Fruit fly (Drosophila melanogaster) whole organism, embryonic: ENCODE data around the gene Scgalpha.

Source experiments
- Abd-B ChIP-seq: fragments of 200-800 bp; sonication (Bioruptor generic); optimal IDR thresholded peaks from 2 replicates; lab custom pipeline; 2018; ENCODE audit warnings: missing biosample characterization, mild to moderate bottlenecking, missing genetic modification characterization, moderate library complexity
- Ada2b ChIP-seq: fragments of 200-800 bp; sonication (Bioruptor generic); IDR thresholded peaks from 2 replicates; pipeline ENCODE4 v1.3.6; 2022; ENCODE audit warnings: missing biosample characterization, missing genetic modification characterization
- BEAF-32 ChIP-seq: fragments of 200-800 bp; sonication (Bioruptor generic); optimal IDR thresholded peaks from 3 replicates; lab custom pipeline; 2017; ENCODE audit warnings: missing biosample characterization, missing genetic modification characterization, mild to moderate bottlenecking, moderate library complexity, missing genetic modification reagents
- Blimp-1 ChIP-seq: fragments of 200-800 bp; sonication (Bioruptor generic); optimal IDR thresholded peaks from 3 replicates; lab custom pipeline; 2018; ENCODE audit warnings: missing biosample characterization, missing genetic modification characterization, mild to moderate bottlenecking, moderate library complexity, missing genetic modification reagents
- CG10267 ChIP-seq: fragments of 200-800 bp; sonication (Bioruptor generic); optimal IDR thresholded peaks from 2 replicates; lab custom pipeline; 2018; ENCODE audit warnings: missing biosample characterization, mild to moderate bottlenecking, missing genetic modification characterization, moderate library complexity
- CG10274 ChIP-seq: fragments of 200-800 bp; sonication (Bioruptor generic); optimal IDR thresholded peaks from 3 replicates; lab custom pipeline; 2017; ENCODE audit warnings: missing biosample characterization, mild to moderate bottlenecking, missing genetic modification characterization
- CG11093 ChIP-seq: fragments of 200-800 bp; sonication (Bioruptor generic); IDR thresholded peaks from 3 replicates; pipeline ENCODE4 v1.3.6; 2022; ENCODE audit warnings: missing biosample characterization, missing genetic modification characterization
- CG11696 ChIP-seq: fragments of 200-800 bp; sonication (Bioruptor generic); IDR thresholded peaks from 2 replicates; pipeline ENCODE4 v1.3.6; 2022; ENCODE audit warnings: missing biosample characterization, missing genetic modification characterization
- CG13424 ChIP-seq: fragments of 200-800 bp; sonication (Bioruptor generic); optimal IDR thresholded peaks from 2 replicates; lab custom pipeline; 2019; ENCODE audit warnings: missing biosample characterization, mild to moderate bottlenecking, missing genetic modification characterization, moderate library complexity
- CG17359 ChIP-seq: fragments of 200-800 bp; sonication (Bioruptor generic); optimal IDR thresholded peaks from 3 replicates; lab custom pipeline; 2018; ENCODE audit warnings: missing biosample characterization, mild to moderate bottlenecking, missing genetic modification characterization, moderate library complexity
- CG17361 ChIP-seq: fragments of 200-800 bp; sonication (Bioruptor generic); IDR thresholded peaks from 3 replicates; pipeline ENCODE4 v1.3.6; 2022; ENCODE audit warnings: missing biosample characterization, missing genetic modification characterization
- CG17385 ChIP-seq: fragments of 200-800 bp; sonication (Bioruptor generic); optimal IDR thresholded peaks from 3 replicates; lab custom pipeline; 2018; ENCODE audit warnings: missing biosample characterization, mild to moderate bottlenecking, missing genetic modification characterization
- CG17802 ChIP-seq: fragments of 200-800 bp; sonication (Bioruptor generic); optimal IDR thresholded peaks from 2 replicates; lab custom pipeline; 2018; ENCODE audit warnings: missing biosample characterization, mild to moderate bottlenecking, missing genetic modification characterization, moderate library complexity
- CG18011 ChIP-seq: fragments of 200-800 bp; sonication (Bioruptor generic); optimal IDR thresholded peaks from 2 replicates; lab custom pipeline; 2017; ENCODE audit warnings: missing biosample characterization, missing genetic modification characterization, mild to moderate bottlenecking, moderate library complexity, missing genotype
- CG2678 ChIP-seq: fragments of 200-800 bp; sonication (Bioruptor generic); optimal IDR thresholded peaks from 3 replicates; lab custom pipeline; 2019; ENCODE audit warnings: missing biosample characterization, mild to moderate bottlenecking, missing genetic modification characterization, moderate library complexity
- CG30403 ChIP-seq: fragments of 200-800 bp; sonication (Bioruptor generic); optimal IDR thresholded peaks from 3 replicates; lab custom pipeline; 2016; ENCODE audit warnings: missing biosample characterization, missing genetic modification characterization
- CG31441 ChIP-seq: fragments of 200-800 bp; sonication (Bioruptor generic); IDR thresholded peaks from 2 replicates; pipeline ENCODE4 v1.3.6; 2022; ENCODE audit warnings: missing biosample characterization, missing genetic modification characterization
- CG3407 ChIP-seq: fragments of 200-800 bp; sonication (Bioruptor generic); optimal IDR thresholded peaks from 2 replicates; lab custom pipeline; 2018; ENCODE audit warnings: missing biosample characterization, mild to moderate bottlenecking, missing genetic modification characterization
- CG7271 ChIP-seq: fragments of 200-800 bp; sonication (Bioruptor generic); optimal IDR thresholded peaks from 2 replicates; lab custom pipeline; 2018; ENCODE audit warnings: missing biosample characterization, mild to moderate bottlenecking, missing genetic modification characterization, moderate library complexity
- CG7372 ChIP-seq: fragments of 200-800 bp; sonication (Bioruptor generic); IDR thresholded peaks from 2 replicates; pipeline ENCODE4 v1.3.6; 2022; ENCODE audit warnings: missing biosample characterization, missing genetic modification characterization
- CG7556 ChIP-seq: fragments of 200-800 bp; sonication (Bioruptor generic); optimal IDR thresholded peaks from 2 replicates; lab custom pipeline; 2017; ENCODE audit warnings: missing biosample characterization, mild to moderate bottlenecking, missing genetic modification characterization
- CG7839 ChIP-seq: fragments of 200-800 bp; sonication (Bioruptor generic); optimal IDR thresholded peaks from 3 replicates; lab custom pipeline; 2018; ENCODE audit warnings: missing biosample characterization, mild to moderate bottlenecking, missing genetic modification characterization, moderate library complexity
- CG8388 ChIP-seq: fragments of 200-800 bp; sonication (Bioruptor generic); optimal IDR thresholded peaks from 2 replicates; lab custom pipeline; 2019; ENCODE audit warnings: missing biosample characterization, mild to moderate bottlenecking, missing genetic modification characterization, moderate library complexity
- Chrac-16 ChIP-seq: fragments of 200-800 bp; sonication (Bioruptor generic); optimal IDR thresholded peaks from 3 replicates; lab custom pipeline; 2016; ENCODE audit warnings: missing biosample characterization, missing genetic modification characterization
- Dip3 ChIP-seq: fragments of 200-800 bp; sonication (Bioruptor generic); optimal IDR thresholded peaks from 3 replicates; lab custom pipeline; 2016; ENCODE audit warnings: missing biosample characterization, missing genetic modification characterization
- Drgx ChIP-seq: fragments of 200-800 bp; sonication (Bioruptor generic); IDR thresholded peaks from 2 replicates; pipeline ENCODE4 v1.3.6; 2022; ENCODE audit warnings: missing biosample characterization, missing genetic modification characterization
- Meics ChIP-seq: fragments of 200-800 bp; sonication (Bioruptor generic); optimal IDR thresholded peaks from 2 replicates; lab custom pipeline; 2017; ENCODE audit warnings: missing biosample characterization, mild to moderate bottlenecking, missing genetic modification characterization
- NK7.1 ChIP-seq: fragments of 200-800 bp; sonication (Bioruptor generic); optimal IDR thresholded peaks from 3 replicates; lab custom pipeline; 2016; ENCODE audit warnings: missing biosample characterization, missing genetic modification characterization
- Nf-YA ChIP-seq: fragments of 200-800 bp; sonication (Bioruptor generic); IDR thresholded peaks from 2 replicates; pipeline ENCODE4 v1.3.6; 2022; ENCODE audit warnings: missing biosample characterization, missing genetic modification characterization
- Nf-YB ChIP-seq: fragments of 200-800 bp; sonication (Bioruptor generic); optimal IDR thresholded peaks from 3 replicates; lab custom pipeline; 2019; ENCODE audit warnings: missing biosample characterization, mild to moderate bottlenecking, missing genetic modification characterization, moderate library complexity
- Oli ChIP-seq: fragments of 200-800 bp; sonication (Bioruptor generic); optimal IDR thresholded peaks from 2 replicates; lab custom pipeline; 2018; ENCODE audit warnings: missing biosample characterization, mild to moderate bottlenecking, missing genetic modification characterization, moderate library complexity
- Pdp1 ChIP-seq, 2 experiments: fragments of 200-800 bp; sonication (Bioruptor generic); optimal IDR thresholded peaks; 3 replicates each; lab custom pipeline; 2016; ENCODE audit warnings: missing biosample characterization in 2 of 2, missing genetic modification characterization in 2 of 2, mild to moderate bottlenecking in 1 of 2, moderate library complexity in 1 of 2
- bsh ChIP-seq, 2 experiments: fragments of 200-800 bp; sonication (Bioruptor generic); optimal IDR thresholded peaks; 2 replicates each; lab custom pipeline; 2017 to 2018; ENCODE audit warnings: mild to moderate bottlenecking in 2 of 2, missing biosample characterization in 2 of 2, missing genetic modification characterization in 2 of 2, moderate library complexity in 1 of 2
- caup ChIP-seq: fragments of 200-800 bp; sonication (Bioruptor generic); optimal IDR thresholded peaks from 3 replicates; lab custom pipeline; 2017; ENCODE audit warnings: missing biosample characterization, mild to moderate bottlenecking, missing genetic modification characterization, moderate library complexity; ENCODE audit not compliant: severe bottlenecking
- crol ChIP-seq: fragments of 200-800 bp; sonication (Bioruptor generic); IDR thresholded peaks from 2 replicates; pipeline ENCODE4 v1.3.6; 2022; ENCODE audit warnings: missing biosample characterization, missing genetic modification characterization
- dmrt99B ChIP-seq: fragments of 200-800 bp; sonication (Bioruptor generic); optimal IDR thresholded peaks from 2 replicates; lab custom pipeline; 2018; ENCODE audit warnings: missing biosample characterization, mild to moderate bottlenecking, missing genetic modification characterization, moderate library complexity
- dpn ChIP-seq, 2 experiments: fragments of 200-800 bp; sonication (Bioruptor generic); optimal IDR thresholded peaks; 3 replicates each; lab custom pipeline; 2016; ENCODE audit warnings: missing biosample characterization in 2 of 2, missing genetic modification characterization in 2 of 2
- emc ChIP-seq: fragments of 200-800 bp; sonication (Bioruptor generic); optimal IDR thresholded peaks from 2 replicates; lab custom pipeline; 2016; ENCODE audit warnings: missing biosample characterization, missing genetic modification characterization
- eve ChIP-seq, 2 experiments: fragments of >200 bp; optimal IDR thresholded peaks; 2 replicates each; lab custom pipeline; 2017; ENCODE audit warnings: missing biosample characterization in 2 of 2, missing genetic modification characterization in 2 of 2
- ewg ChIP-seq: fragments of 200-800 bp; sonication (Bioruptor generic); optimal IDR thresholded peaks from 3 replicates; lab custom pipeline; 2017; ENCODE audit warnings: mild to moderate bottlenecking, missing biosample characterization, missing genetic modification reagents, missing genetic modification characterization
- hth ChIP-seq: fragments of >200 bp; optimal IDR thresholded peaks from 2 replicates; lab custom pipeline; 2017; ENCODE audit warnings: inconsistent platforms
- lilli ChIP-seq: fragments of 200-800 bp; sonication (Bioruptor generic); optimal IDR thresholded peaks from 3 replicates; lab custom pipeline; 2016; ENCODE audit warnings: missing biosample characterization, missing genetic modification characterization
- nau ChIP-seq: fragments of 200-800 bp; sonication (Bioruptor generic); optimal IDR thresholded peaks from 3 replicates; lab custom pipeline; 2017; ENCODE audit warnings: missing biosample characterization, mild to moderate bottlenecking, missing genetic modification characterization, missing genetic modification reagents
- nmo ChIP-seq: fragments of 200-800 bp; sonication (Bioruptor generic); optimal IDR thresholded peaks from 2 replicates; lab custom pipeline; 2018; ENCODE audit warnings: missing biosample characterization, mild to moderate bottlenecking, missing genetic modification characterization, moderate library complexity
- peb ChIP-seq: fragments of 200-800 bp; sonication (Bioruptor generic); IDR thresholded peaks from 2 replicates; pipeline ENCODE4 v1.3.6; 2022; ENCODE audit warnings: missing biosample characterization, missing genetic modification characterization
- sens ChIP-seq: fragments of 200-800 bp; sonication (Bioruptor generic); peaks from one replicate; lab custom pipeline; 2016; ENCODE audit warnings: missing biosample characterization, missing genetic modification characterization
- sob ChIP-seq: fragments of 200-800 bp; sonication (Bioruptor generic); IDR thresholded peaks from 2 replicates; pipeline ENCODE4 v1.3.6; 2022; ENCODE audit warnings: missing biosample characterization, missing genetic modification characterization
- tup ChIP-seq: fragments of 200-800 bp; sonication (Bioruptor generic); optimal IDR thresholded peaks from 2 replicates; lab custom pipeline; 2016; ENCODE audit warnings: missing biosample characterization, mild to moderate bottlenecking, missing genetic modification characterization, moderate library complexity
- usp ChIP-seq: fragments of >200 bp; optimal IDR thresholded peaks from 2 replicates; lab custom pipeline; 2017; ENCODE audit warnings: missing biosample characterization, missing genetic modification characterization

The Scgalpha gene

dm6 chr2L:8284913-8285619 lies 18.2 kb upstream of the Scgalpha start (continued):
- TF ChIP-seq CG10267 (tag; lab: Kevin White, UChicago) (peak; percentile 3), Dip3 (GFP tag; lab: Kevin White, UChicago) (no peak), BEAF-32 (GFP tag; lab: Kevin White, UChicago) (no peak), dmrt99B (tag; lab: Kevin White, UChicago) (peak; percentile 43), usp (GFP tag; lab: Kevin White, UChicago) (no peak), tup (GFP tag; lab: Kevin White, UChicago) (no peak), lilli (no peak), bsh (GFP tag; optimal IDR thresholded peaks at IDR 0.05; lab: Kevin White, UChicago) (peak in 1 of 2 experiments; percentile 61), Blimp-1 (GFP tag; lab: Kevin White, UChicago) (peak; percentile 32), CG18011 (GFP tag; lab: Kevin White, UChicago) (no peak), hth (no peak), CG11093 (no peak), CG13424 (tag; lab: Kevin White, UChicago) (no peak), sens (GFP tag; lab: Kevin White, UChicago) (peak; percentile 88), Chrac-16 (GFP tag; lab: Kevin White, UChicago) (no peak), CG7556 (GFP tag; lab: Kevin White, UChicago) (peak; percentile 22), CG31441 (GFP tag; lab: Robert Waterston, UW) (peak; percentile 49), CG3407 (GFP tag; lab: Kevin White, UChicago) (peak; percentile 17), nmo (GFP tag; lab: Kevin White, UChicago) (peak; percentile 33), CG2678 (tag; lab: Kevin White, UChicago) (peak; percentile 19), caup (no peak), Abd-B (GFP tag; lab: Kevin White, UChicago) (peak; percentile 3), CG8388 (GFP tag; lab: Kevin White, UChicago) (peak; percentile 28), CG7271 (tag; lab: Kevin White, UChicago) (no peak), CG7839 (peak; percentile 41), Meics (GFP tag; lab: Kevin White, UChicago) (no peak), emc (GFP tag; lab: Kevin White, UChicago) (no peak), NK7.1 (GFP tag; lab: Kevin White, UChicago) (no peak), Nf-YA (GFP tag; lab: Robert Waterston, UW) (no peak), Ada2b (GFP tag; lab: Robert Waterston, UW) (0 out of 2 replicates have a peak, but pooled peaks have one; percentile 16), CG17359 (tag; lab: Kevin White, UChicago) (peak; percentile 44), CG30403 (peak; percentile 12), CG17802 (tag; lab: Kevin White, UChicago) (no peak), crol (GFP tag; lab: Robert Waterston, UW) (0 out of 2 replicates have a peak, but pooled peaks have one; percentile 1), Oli (tag; lab: Kevin White, UChicago) (peak; percentile 40), ewg (GFP tag; lab: Kevin White, UChicago) (peak; percentile 11), CG7372 (no peak), dpn (GFP tag; optimal IDR thresholded peaks at IDR 0.05; lab: Kevin White, UChicago) (peak in 1 of 2 experiments; percentile 3), CG11696 (GFP tag; lab: Robert Waterston, UW) (no peak), Drgx (no peak), Pdp1 (GFP tag; optimal IDR thresholded peaks at IDR 0.05; lab: Kevin White, UChicago) (no peak), CG17385 (GFP tag; lab: Kevin White, UChicago) (peak; percentile 6), CG10274 (GFP tag; lab: Kevin White, UChicago) (no peak), CG17361 (GFP tag; lab: Robert Waterston, UW) (0 out of 3 replicates have a peak, but pooled peaks have one; percentile 20), nau (GFP tag; lab: Kevin White, UChicago) (no peak), sob (GFP tag; lab: Robert Waterston, UW) (no peak), eve (GFP tag; optimal IDR thresholded peaks at IDR 0.05; lab: Kevin White, UChicago) (peak in 1 of 2 experiments; percentile 80), peb (no peak), Nf-YB (no peak)
